Fruit fly (Drosophila melanogaster) whole organism, prepupa: ENCODE results near the gene fit.

ENCODE experiments used
- Blimp-1 ChIP-seq: fragments of 200-800 bp; sonication (Bioruptor generic); optimal IDR thresholded peaks from 3 replicates; lab custom pipeline; 2017; ENCODE audit warnings: missing biosample characterization, missing genetic modification characterization, mild to moderate bottlenecking, moderate library complexity, missing genetic modification reagents
- CG10631 ChIP-seq: fragments of 200-800 bp; sonication (Bioruptor generic); optimal IDR thresholded peaks from 2 replicates; lab custom pipeline; 2016; ENCODE audit warnings: missing biosample characterization, missing genetic modification characterization
- CG10669 ChIP-seq: fragments of 200-800 bp; sonication (Bioruptor generic); optimal IDR thresholded peaks from 3 replicates; lab custom pipeline; 2018; ENCODE audit warnings: missing biosample characterization, mild to moderate bottlenecking, missing genetic modification characterization, moderate library complexity
- CG11294 ChIP-seq: fragments of 200-800 bp; sonication (Bioruptor generic); IDR thresholded peaks from 2 replicates; pipeline ENCODE4 v1.3.6; 2022; ENCODE audit warnings: missing biosample characterization, missing genetic modification characterization
- CG11762 ChIP-seq: fragments of 200-800 bp; sonication (Bioruptor generic); optimal IDR thresholded peaks from 3 replicates; lab custom pipeline; 2016; ENCODE audit warnings: missing biosample characterization, missing genetic modification characterization; ENCODE audit not compliant: insufficient read depth
- CG11902 ChIP-seq: fragments of 200-800 bp; sonication (Bioruptor generic); optimal IDR thresholded peaks from 3 replicates; lab custom pipeline; 2016; ENCODE audit warnings: missing biosample characterization, missing genetic modification characterization
- CG1621 ChIP-seq: fragments of 200-800 bp; sonication (Bioruptor generic); optimal IDR thresholded peaks from 3 replicates; lab custom pipeline; 2018; ENCODE audit warnings: missing biosample characterization, mild to moderate bottlenecking, missing genetic modification characterization
- CG34406 ChIP-seq: fragments of 200-800 bp; sonication (Bioruptor generic); optimal IDR thresholded peaks from 3 replicates; lab custom pipeline; 2016; ENCODE audit warnings: missing biosample characterization, missing genetic modification characterization
- CG3919 ChIP-seq: fragments of 200-800 bp; sonication (Bioruptor generic); optimal IDR thresholded peaks from 3 replicates; lab custom pipeline; 2016; ENCODE audit warnings: missing biosample characterization, missing genetic modification characterization
- CG4318 ChIP-seq: fragments of 200-800 bp; sonication (Bioruptor generic); optimal IDR thresholded peaks from 3 replicates; lab custom pipeline; 2017; ENCODE audit warnings: missing biosample characterization, mild to moderate bottlenecking, missing genetic modification characterization
- CG6792 ChIP-seq: fragments of 200-800 bp; sonication (Bioruptor generic); optimal IDR thresholded peaks from 3 replicates; lab custom pipeline; 2016; ENCODE audit warnings: missing biosample characterization, missing genetic modification characterization
- CG6808 ChIP-seq: fragments of 200-800 bp; sonication (Bioruptor generic); optimal IDR thresholded peaks from 3 replicates; lab custom pipeline; 2017; ENCODE audit warnings: missing biosample characterization, missing genetic modification characterization, mild to moderate bottlenecking, moderate library complexity, missing genetic modification reagents
- CG7368 ChIP-seq: fragments of 200-800 bp; sonication (Bioruptor generic); optimal IDR thresholded peaks from 3 replicates; lab custom pipeline; 2016; ENCODE audit warnings: missing biosample characterization, missing genetic modification characterization
- CG8119 ChIP-seq: fragments of 200-800 bp; sonication (Bioruptor generic); IDR thresholded peaks from 3 replicates; pipeline ENCODE4 v1.3.6; 2022; ENCODE audit warnings: missing biosample characterization, missing genetic modification characterization
- CG8319 ChIP-seq: fragments of 200-800 bp; sonication (Bioruptor generic); optimal IDR thresholded peaks from 3 replicates; lab custom pipeline; 2016; ENCODE audit warnings: missing biosample characterization, missing genetic modification characterization
- CG9139 ChIP-seq: fragments of 200-800 bp; sonication (Bioruptor generic); optimal IDR thresholded peaks from 3 replicates; lab custom pipeline; 2017; ENCODE audit warnings: missing biosample characterization, mild to moderate bottlenecking, missing genetic modification characterization
- Eip75B ChIP-seq: fragments of 200-800 bp; sonication (Bioruptor generic); optimal IDR thresholded peaks from 3 replicates; lab custom pipeline; 2016; ENCODE audit warnings: missing biosample characterization, missing genetic modification characterization
- Eip78C ChIP-seq: fragments of 200-800 bp; sonication (Bioruptor generic); peaks from one replicate; lab custom pipeline; 2016; ENCODE audit warnings: missing biosample characterization, missing genetic modification characterization
- Ets96B ChIP-seq: fragments of 200-800 bp; optimal IDR thresholded peaks from 2 replicates; lab custom pipeline; 2019; ENCODE audit warnings: missing biosample characterization, mild to moderate bottlenecking, missing genetic modification characterization, moderate library complexity
- Gug ChIP-seq: fragments of 200-800 bp; sonication (Bioruptor generic); IDR thresholded peaks from 2 replicates; pipeline ENCODE4 v1.3.6; 2022; ENCODE audit warnings: missing biosample characterization, missing genetic modification characterization
- Hr38 ChIP-seq: sonication (Bioruptor generic); optimal IDR thresholded peaks from 2 replicates; lab custom pipeline; 2016; ENCODE audit warnings: missing biosample characterization, missing genetic modification characterization
- Hr39 ChIP-seq: fragments of 200-800 bp; sonication (Bioruptor generic); optimal IDR thresholded peaks from 2 replicates; lab custom pipeline; 2016; ENCODE audit warnings: missing biosample characterization, missing genetic modification characterization
- Hr4 ChIP-seq: fragments of 200-800 bp; sonication (Bioruptor generic); optimal IDR thresholded peaks from 3 replicates; lab custom pipeline; 2016; ENCODE audit warnings: missing biosample characterization, missing genetic modification characterization
- Lpt ChIP-seq: fragments of 200-800 bp; sonication (Bioruptor generic); optimal IDR thresholded peaks from 3 replicates; lab custom pipeline; 2016; ENCODE audit warnings: missing biosample characterization, missing genetic modification characterization
- Met ChIP-seq: fragments of 200-800 bp; sonication (Bioruptor generic); optimal IDR thresholded peaks from 3 replicates; lab custom pipeline; 2016; ENCODE audit warnings: missing biosample characterization, missing genetic modification characterization
- Smox ChIP-seq: fragments of 200-800 bp; sonication (Bioruptor generic); optimal IDR thresholded peaks from 3 replicates; lab custom pipeline; 2016; ENCODE audit warnings: missing biosample characterization, missing genetic modification characterization
- Sox102F ChIP-seq: fragments of 200-800 bp; sonication (Bioruptor generic); optimal IDR thresholded peaks from 2 replicates; lab custom pipeline; 2016; ENCODE audit warnings: missing biosample characterization, mild to moderate bottlenecking, missing genetic modification characterization
- Sox14 ChIP-seq: fragments of 200-800 bp; sonication (Bioruptor generic); optimal IDR thresholded peaks from 3 replicates; lab custom pipeline; 2016; ENCODE audit warnings: missing biosample characterization, missing genetic modification characterization
- Sox15 ChIP-seq: fragments of 200-800 bp; sonication (Bioruptor generic); optimal IDR thresholded peaks from 3 replicates; lab custom pipeline; 2016; ENCODE audit warnings: missing biosample characterization, missing genetic modification characterization
- achi ChIP-seq: fragments of 200-800 bp; sonication (Bioruptor generic); optimal IDR thresholded peaks from 3 replicates; lab custom pipeline; 2016; ENCODE audit warnings: missing biosample characterization, missing genetic modification characterization
- acj6 ChIP-seq: fragments of 200-800 bp; sonication (Bioruptor generic); optimal IDR thresholded peaks from 3 replicates; lab custom pipeline; 2016; ENCODE audit warnings: missing biosample characterization, missing genetic modification characterization
- cyc ChIP-seq: fragments of 200-800 bp; sonication (Bioruptor generic); optimal IDR thresholded peaks from 3 replicates; lab custom pipeline; 2016; ENCODE audit warnings: missing biosample characterization, missing genetic modification characterization
- dsx ChIP-seq: fragments of 200-800 bp; optimal IDR thresholded peaks from 3 replicates; lab custom pipeline; 2019; ENCODE audit warnings: missing biosample characterization, mild to moderate bottlenecking, missing genetic modification characterization, moderate library complexity; ENCODE audit not compliant: poor library complexity, severe bottlenecking
- esn ChIP-seq: fragments of 200-800 bp; sonication (Bioruptor generic); optimal IDR thresholded peaks from 2 replicates; lab custom pipeline; 2016; ENCODE audit warnings: missing biosample characterization, mild to moderate bottlenecking, missing genetic modification characterization, moderate library complexity
- fd59A ChIP-seq: fragments of 200-800 bp; sonication (Bioruptor generic); optimal IDR thresholded peaks from 2 replicates; lab custom pipeline; 2017; ENCODE audit warnings: missing biosample characterization, mild to moderate bottlenecking, missing genetic modification characterization, missing genetic modification reagents
- fd85E ChIP-seq: fragments of 200-800 bp; sonication (Bioruptor generic); optimal IDR thresholded peaks from 3 replicates; lab custom pipeline; 2016; ENCODE audit warnings: missing biosample characterization, missing genetic modification characterization
- fkh ChIP-seq: fragments of 200-800 bp; sonication (Bioruptor generic); optimal IDR thresholded peaks from 3 replicates; lab custom pipeline; 2017; ENCODE audit warnings: missing biosample characterization, mild to moderate bottlenecking, missing genetic modification characterization, moderate library complexity
- lz ChIP-seq: fragments of 200-800 bp; sonication (Bioruptor generic); optimal IDR thresholded peaks from 3 replicates; lab custom pipeline; 2016; ENCODE audit warnings: missing biosample characterization, missing genetic modification characterization
- pdm3 ChIP-seq: fragments of 200-800 bp; sonication (Bioruptor generic); optimal IDR thresholded peaks from 3 replicates; lab custom pipeline; 2016; ENCODE audit warnings: missing biosample characterization, missing genetic modification characterization
- salr ChIP-seq, 2 experiments: fragments of 200-800 bp; sonication (Bioruptor generic); optimal IDR thresholded peaks; 3 replicates each; lab custom pipeline; 2016 to 2018; ENCODE audit warnings: missing biosample characterization in 2 of 2, missing genetic modification characterization in 2 of 2, mild to moderate bottlenecking in 1 of 2
- spab ChIP-seq: fragments of 200-800 bp; sonication (Bioruptor generic); optimal IDR thresholded peaks from 2 replicates; lab custom pipeline; 2017; ENCODE audit warnings: missing biosample characterization, mild to moderate bottlenecking, missing genetic modification characterization, missing genetic modification reagents
- ss ChIP-seq, 2 experiments: fragments of 200-800 bp; sonication (Bioruptor generic); optimal IDR thresholded peaks; 2 replicates in 1 of 2; 3 replicates in 1 of 2; lab custom pipeline; 2017 to 2018; ENCODE audit warnings: mild to moderate bottlenecking in 2 of 2, missing biosample characterization in 2 of 2, missing genetic modification characterization in 2 of 2, moderate library complexity in 1 of 2
- vri ChIP-seq: fragments of 200-800 bp; sonication (Bioruptor generic); optimal IDR thresholded peaks from 3 replicates; lab custom pipeline; 2016; ENCODE audit warnings: missing biosample characterization, mild to moderate bottlenecking, missing genetic modification characterization

Gene fit

dm6 chr3R:21931346-21931745 lies 47.1 kb upstream of the fit start (continued):
- TF ChIP-seq CG11902 (GFP tag; lab: Kevin White, UChicago) (peak; percentile 26), Gug (GFP tag; lab: Robert Waterston, UW) (peak; percentile 38; the same call in 1 of the 2 replicates), spab (GFP tag; lab: Kevin White, UChicago) (peak; percentile 28), vri (GFP tag; lab: Kevin White, UChicago) (no peak), achi (GFP tag; lab: Kevin White, UChicago) (peak; percentile 73), fd59A (GFP tag; lab: Kevin White, UChicago) (no peak), CG4318 (GFP tag; lab: Kevin White, UChicago) (peak; percentile 77), CG9139 (GFP tag; lab: Kevin White, UChicago) (peak; percentile 15), Smox (GFP tag; lab: Kevin White, UChicago) (peak; percentile 18), pdm3 (GFP tag; lab: Kevin White, UChicago) (peak; percentile 55), CG6792 (peak; percentile 42), Hr4 (peak; percentile 75), Sox102F (peak; percentile 8), Lpt (GFP tag; lab: Kevin White, UChicago) (peak; percentile 54), Ets96B (tag; lab: Kevin White, UChicago) (peak; percentile 50), CG10669 (GFP tag; lab: Kevin White, UChicago) (no peak), lz (no peak), CG3919 (GFP tag; lab: Kevin White, UChicago) (peak; percentile 38), esn (peak; percentile 26)

- TF ChIP-seq Sox102F (no peak), Sox15 (no peak), fkh (no peak), CG11762 (GFP tag; lab: Kevin White, UChicago) (no peak), esn (no peak), CG8319 (no peak), Hr4 (no peak), acj6 (GFP tag; lab: Kevin White, UChicago) (no peak), CG11902 (GFP tag; lab: Kevin White, UChicago) (no peak), dsx (GFP tag; lab: Kevin White, UChicago) (no peak), CG34406 (GFP tag; lab: Kevin White, UChicago) (no peak), Gug (GFP tag; lab: Robert Waterston, UW) (no peak), CG4318 (GFP tag; lab: Kevin White, UChicago) (no peak), salr (GFP tag; optimal IDR thresholded peaks at IDR 0.05; lab: Kevin White, UChicago) (no peak), ss (GFP tag; optimal IDR thresholded peaks at IDR 0.05; lab: Kevin White, UChicago) (no peak), Eip75B (GFP tag; lab: Kevin White, UChicago) (no peak), Blimp-1 (GFP tag; lab: Kevin White, UChicago) (no peak), CG6808 (no peak), Hr38 (GFP tag; lab: Kevin White, UChicago) (no peak)
Observed at dm6 chr3R:21928214-21928613, 44.0 kb upstream of the fit start.

- peak; percentile 28 for TF ChIP-seq Eip78C (GFP tag; lab: Kevin White, UChicago)
- TF ChIP-seq fd85E (GFP tag; lab: Kevin White, UChicago) = no peak
- no peak for TF ChIP-seq salr (GFP tag; optimal IDR thresholded peaks at IDR 0.05; lab: Kevin White, UChicago)
- TF ChIP-seq esn = no peak
- no peak for TF ChIP-seq Met (GFP tag; lab: Kevin White, UChicago)
Observed at dm6 chr3R:21923742-21924141, 39.5 kb upstream of the fit start.

- TF ChIP-seq Smox (GFP tag; lab: Kevin White, UChicago) (peak; percentile 14), esn (peak; percentile 26), CG11294 (GFP tag; lab: Robert Waterston, UW) (no peak), CG8119 (GFP tag; lab: Robert Waterston, UW) (peak; percentile 51; the same call in 2 of the 3 replicates), CG1621 (peak; percentile 77), Met (GFP tag; lab: Kevin White, UChicago) (peak; percentile 25), Hr38 (GFP tag; lab: Kevin White, UChicago) (no peak), salr (GFP tag; optimal IDR thresholded peaks at IDR 0.05; lab: Kevin White, UChicago) (peak; percentile 73 to 79), Hr39 (GFP tag; lab: Kevin White, UChicago) (peak; percentile 40), CG10631 (GFP tag; lab: Kevin White, UChicago) (peak; percentile 86), CG6792 (peak; percentile 61), Hr4 (peak; percentile 6), Sox14 (GFP tag; lab: Kevin White, UChicago) (peak; percentile 66), lz (peak; percentile 26), CG11902 (GFP tag; lab: Kevin White, UChicago) (peak; percentile 60), CG7368 (GFP tag; lab: Kevin White, UChicago) (peak; percentile 72), CG9139 (GFP tag; lab: Kevin White, UChicago) (peak; percentile 82), cyc (GFP tag; lab: Kevin White, UChicago) (peak; percentile 25), Eip78C (GFP tag; lab: Kevin White, UChicago) (peak; percentile 94), Eip75B (GFP tag; lab: Kevin White, UChicago) (peak; percentile 60), Ets96B (tag; lab: Kevin White, UChicago) (peak; percentile 93)
Observed at dm6 chr3R:21922674-21923323, 38.5 kb upstream of the fit start.
